Fruit fly (Drosophila melanogaster) whole organism, embryonic: ENCODE measurements around the gene CG7065.

Experiments used
- Awh ChIP-seq: fragments of 200-800 bp; sonication (Bioruptor generic); IDR thresholded peaks from 2 replicates; pipeline ENCODE4, ENCODE4 v1.3.6; 2022; ENCODE audit warnings: missing biosample characterization, missing genetic modification characterization
- CG10274 ChIP-seq: fragments of 200-800 bp; sonication (Bioruptor generic); optimal IDR thresholded peaks from 3 replicates; lab custom pipeline; 2017; ENCODE audit warnings: missing biosample characterization, mild to moderate bottlenecking, missing genetic modification characterization
- CG10321 ChIP-seq: fragments of 200-800 bp; sonication (Bioruptor generic); IDR thresholded peaks from 2 replicates; pipeline ENCODE4 v1.3.6; 2022; ENCODE audit warnings: missing biosample characterization, missing genetic modification characterization
- CG10431 ChIP-seq: fragments of 200-800 bp; sonication (Bioruptor generic); optimal IDR thresholded peaks from 3 replicates; lab custom pipeline; 2018; ENCODE audit warnings: missing biosample characterization, mild to moderate bottlenecking, missing genetic modification characterization
- CG11085 ChIP-seq: fragments of 200-800 bp; sonication (Bioruptor generic); IDR thresholded peaks from 2 replicates; pipeline ENCODE4 v1.3.6; 2022; ENCODE audit warnings: missing biosample characterization, missing genetic modification characterization
- CG13775 ChIP-seq: fragments of 200-800 bp; sonication (Bioruptor generic); optimal IDR thresholded peaks from 3 replicates; lab custom pipeline; 2017; ENCODE audit warnings: missing biosample characterization, mild to moderate bottlenecking, missing genetic modification characterization
- CG14441 ChIP-seq: fragments of 200-800 bp; sonication (Bioruptor generic); IDR thresholded peaks from 2 replicates; pipeline ENCODE4 v1.3.6; 2022; ENCODE audit warnings: missing biosample characterization, missing genetic modification characterization
- CG15601 ChIP-seq: fragments of 200-800 bp; sonication (Bioruptor generic); optimal IDR thresholded peaks from 3 replicates; lab custom pipeline; 2019; ENCODE audit warnings: missing biosample characterization, mild to moderate bottlenecking, missing genetic modification characterization, moderate library complexity
- CG16779 ChIP-seq: fragments of 200-800 bp; sonication (Bioruptor generic); IDR thresholded peaks from 2 replicates; pipeline ENCODE4 v1.3.6; 2022; ENCODE audit warnings: missing biosample characterization, missing genetic modification characterization
- CG16813 ChIP-seq: fragments of 200-800 bp; sonication (Bioruptor generic); IDR thresholded peaks from 3 replicates; pipeline ENCODE4 v1.3.6; 2022; ENCODE audit warnings: missing biosample characterization, missing genetic modification characterization; ENCODE audit not compliant: partially characterized antibody
- CG16815 ChIP-seq: fragments of 200-800 bp; sonication (Bioruptor generic); optimal IDR thresholded peaks from 3 replicates; lab custom pipeline; 2017; ENCODE audit warnings: missing biosample characterization, mild to moderate bottlenecking, missing genetic modification characterization
- CG17802 ChIP-seq: fragments of 200-800 bp; sonication (Bioruptor generic); optimal IDR thresholded peaks from 2 replicates; lab custom pipeline; 2018; ENCODE audit warnings: missing biosample characterization, mild to moderate bottlenecking, missing genetic modification characterization, moderate library complexity
- CG1792 ChIP-seq: fragments of 200-800 bp; sonication (Bioruptor generic); optimal IDR thresholded peaks from 2 replicates; lab custom pipeline; 2016; ENCODE audit warnings: missing biosample characterization, missing genetic modification characterization
- CG18619 ChIP-seq: fragments of 200-800 bp; sonication (Bioruptor generic); optimal IDR thresholded peaks from 3 replicates; lab custom pipeline; 2017; ENCODE audit warnings: missing biosample characterization, mild to moderate bottlenecking, missing genetic modification characterization
- CG2875 ChIP-seq: fragments of 200-800 bp; sonication (Bioruptor generic); optimal IDR thresholded peaks from 2 replicates; lab custom pipeline; 2017; ENCODE audit warnings: missing biosample characterization, mild to moderate bottlenecking, missing genetic modification characterization, missing genetic modification reagents
- CG3163 ChIP-seq: fragments of 200-800 bp; sonication (Bioruptor generic); optimal IDR thresholded peaks from 3 replicates; lab custom pipeline; 2016; ENCODE audit warnings: missing biosample characterization, missing genetic modification characterization
- CG3281 ChIP-seq: fragments of 200-800 bp; sonication (Bioruptor generic); optimal IDR thresholded peaks from 3 replicates; lab custom pipeline; 2017; ENCODE audit warnings: missing biosample characterization, mild to moderate bottlenecking, missing genetic modification characterization
- CG4404 ChIP-seq: fragments of 200-800 bp; sonication (Bioruptor generic); IDR thresholded peaks from 2 replicates; pipeline ENCODE4 v1.3.6; 2022; ENCODE audit warnings: missing biosample characterization, missing genetic modification characterization
- CG6272 ChIP-seq: fragments of 200-800 bp; sonication (Bioruptor generic); IDR thresholded peaks from 2 replicates; pipeline ENCODE4 v1.3.6; 2022; ENCODE audit warnings: missing biosample characterization, missing genetic modification characterization
- CG6654 ChIP-seq: fragments of 200-800 bp; sonication (Bioruptor generic); optimal IDR thresholded peaks from 2 replicates; lab custom pipeline; 2017; ENCODE audit warnings: missing biosample characterization, mild to moderate bottlenecking, missing genetic modification characterization
- CG6765 ChIP-seq: fragments of 200-800 bp; sonication (Bioruptor generic); optimal IDR thresholded peaks from 3 replicates; lab custom pipeline; 2017; ENCODE audit warnings: missing biosample characterization, mild to moderate bottlenecking, missing genetic modification characterization
- CG7963 ChIP-seq: fragments of 200-800 bp; sonication (Bioruptor generic); IDR thresholded peaks from 3 replicates; pipeline ENCODE4 v1.3.6; 2022; ENCODE audit warnings: missing biosample characterization, missing genetic modification characterization; ENCODE audit not compliant: partially characterized antibody
- Doc3 ChIP-seq: fragments of 200-800 bp; sonication (Bioruptor generic); IDR thresholded peaks from 3 replicates; pipeline ENCODE4 v1.3.6; 2022; ENCODE audit warnings: missing biosample characterization, missing genetic modification characterization; ENCODE audit not compliant: partially characterized antibody
- Gug ChIP-seq: fragments of 200-800 bp; sonication (Bioruptor generic); IDR thresholded peaks from 4 replicates; pipeline ENCODE4 v1.3.6; 2022; ENCODE audit warnings: missing biosample characterization, missing genetic modification characterization
- HHEX ChIP-seq: fragments of 200-800 bp; sonication (Bioruptor generic); optimal IDR thresholded peaks from 3 replicates; lab custom pipeline; 2017; ENCODE audit warnings: missing biosample characterization, mild to moderate bottlenecking, missing genetic modification characterization, missing genetic modification reagents
- Meics ChIP-seq: fragments of 200-800 bp; sonication (Bioruptor generic); optimal IDR thresholded peaks from 2 replicates; lab custom pipeline; 2017; ENCODE audit warnings: missing biosample characterization, mild to moderate bottlenecking, missing genetic modification characterization
- NfI ChIP-seq: fragments of 200-800 bp; sonication (Bioruptor generic); optimal IDR thresholded peaks from 3 replicates; lab custom pipeline; 2018; ENCODE audit warnings: missing biosample characterization, mild to moderate bottlenecking, missing genetic modification characterization, moderate library complexity
- PHDP ChIP-seq: fragments of 200-800 bp; sonication (Bioruptor generic); optimal IDR thresholded peaks from 3 replicates; lab custom pipeline; 2018; ENCODE audit warnings: missing biosample characterization, mild to moderate bottlenecking, missing genetic modification characterization, moderate library complexity
- Pdp1 ChIP-seq, 2 experiments: fragments of 200-800 bp; sonication (Bioruptor generic); optimal IDR thresholded peaks; 3 replicates each; lab custom pipeline; 2016; ENCODE audit warnings: missing biosample characterization in 2 of 2, missing genetic modification characterization in 2 of 2, mild to moderate bottlenecking in 1 of 2, moderate library complexity in 1 of 2
- Sin3A ChIP-seq: fragments of >200 bp; optimal IDR thresholded peaks from 2 replicates; lab custom pipeline; 2018
- Stat92E ChIP-seq, 3 experiments: fragments of >200 bp in 2 of 3; fragments of 200-800 bp in 1 of 3; sonication (Bioruptor generic) in 1 of 3; optimal IDR thresholded peaks; 2 replicates each; lab custom pipeline; 2017 to 2019; ENCODE audit warnings: missing biosample characterization in 3 of 3, missing genetic modification characterization in 3 of 3, mild to moderate bottlenecking in 1 of 3, moderate library complexity in 1 of 3
- Taf1 ChIP-seq: fragments of 200-800 bp; sonication (Bioruptor generic); IDR thresholded peaks from 2 replicates; pipeline ENCODE4 v1.3.6; 2022; ENCODE audit warnings: missing biosample characterization, missing genetic modification characterization
- al ChIP-seq: fragments of 200-800 bp; sonication (Bioruptor generic); IDR thresholded peaks from 2 replicates; pipeline ENCODE4 v1.3.6; 2022; ENCODE audit warnings: missing biosample characterization, missing genetic modification characterization
- ash1 ChIP-seq: fragments of 200-800 bp; sonication (Bioruptor generic); optimal IDR thresholded peaks from 2 replicates; lab custom pipeline; 2018; ENCODE audit warnings: missing biosample characterization, mild to moderate bottlenecking, missing genetic modification characterization
- chinmo ChIP-seq: fragments of 200-800 bp; sonication (Bioruptor generic); IDR thresholded peaks from 4 replicates; pipeline ENCODE4 v1.3.6; 2022; ENCODE audit warnings: missing biosample characterization, missing genetic modification characterization; ENCODE audit not compliant: partially characterized antibody
- cwo ChIP-seq: fragments of 200-800 bp; sonication (Bioruptor generic); optimal IDR thresholded peaks from 3 replicates; lab custom pipeline; 2017; ENCODE audit warnings: missing biosample characterization, missing genetic modification characterization, mild to moderate bottlenecking, moderate library complexity, missing genetic modification reagents
- dati ChIP-seq: fragments of 200-800 bp; sonication (Bioruptor generic); IDR thresholded peaks from 2 replicates; pipeline ENCODE4 v1.3.6; 2022; ENCODE audit warnings: missing biosample characterization, missing genetic modification characterization
- dm ChIP-seq: fragments of 200-800 bp; sonication (Bioruptor generic); optimal IDR thresholded peaks from 3 replicates; lab custom pipeline; 2016; ENCODE audit warnings: missing biosample characterization, missing genetic modification characterization
- gt ChIP-seq: fragments of 200-800 bp; sonication (Bioruptor generic); IDR thresholded peaks from 2 replicates; pipeline ENCODE4 v1.3.6; 2022; ENCODE audit warnings: missing biosample characterization, missing genetic modification characterization
- jigr1 ChIP-seq: fragments of 200-800 bp; sonication (Bioruptor generic); IDR thresholded peaks from 3 replicates; pipeline ENCODE4 v1.3.6; 2022; ENCODE audit warnings: missing biosample characterization, missing genetic modification characterization
- jing ChIP-seq: fragments of 200-800 bp; sonication (Bioruptor generic); optimal IDR thresholded peaks from 2 replicates; lab custom pipeline; 2018; ENCODE audit warnings: missing biosample characterization, mild to moderate bottlenecking, missing genetic modification characterization
- klu ChIP-seq: fragments of 200-800 bp; sonication (Bioruptor generic); IDR thresholded peaks from 2 replicates; pipeline ENCODE4 v1.3.6; 2022; ENCODE audit warnings: missing biosample characterization, missing genetic modification characterization
- nerfin-1 ChIP-seq: fragments of 200-800 bp; sonication (Bioruptor generic); optimal IDR thresholded peaks from 3 replicates; lab custom pipeline; 2019; ENCODE audit warnings: missing biosample characterization, mild to moderate bottlenecking, missing genetic modification characterization, moderate library complexity
- run ChIP-seq: fragments of 200-800 bp; sonication (Bioruptor generic); optimal IDR thresholded peaks from 3 replicates; lab custom pipeline; 2018; ENCODE audit warnings: missing biosample characterization, mild to moderate bottlenecking, missing genetic modification characterization
- shn ChIP-seq: fragments of 200-800 bp; sonication (Bioruptor generic); optimal IDR thresholded peaks from 3 replicates; lab custom pipeline; 2016; ENCODE audit warnings: missing biosample characterization, missing genetic modification characterization
- stwl ChIP-seq: fragments of 200-800 bp; sonication (Bioruptor generic); optimal IDR thresholded peaks from 3 replicates; lab custom pipeline; 2018; ENCODE audit warnings: missing biosample characterization, mild to moderate bottlenecking, missing genetic modification characterization, moderate library complexity
- toy ChIP-seq: fragments of 200-800 bp; sonication (Bioruptor generic); IDR thresholded peaks from 2 replicates; pipeline ENCODE4 v1.3.6; 2022; ENCODE audit warnings: missing biosample characterization, missing genetic modification characterization
- tup ChIP-seq: fragments of 200-800 bp; sonication (Bioruptor generic); optimal IDR thresholded peaks from 2 replicates; lab custom pipeline; 2016; ENCODE audit warnings: missing biosample characterization, mild to moderate bottlenecking, missing genetic modification characterization, moderate library complexity
- vfl ChIP-seq: fragments of 200-800 bp; sonication (Bioruptor generic); optimal IDR thresholded peaks from 2 replicates; lab custom pipeline; 2016; ENCODE audit warnings: missing biosample characterization, missing genetic modification characterization
- wek ChIP-seq: fragments of 200-800 bp; sonication (Bioruptor generic); optimal IDR thresholded peaks from 3 replicates; lab custom pipeline; 2018; ENCODE audit warnings: missing biosample characterization, mild to moderate bottlenecking, missing genetic modification characterization, moderate library complexity

Gene CG7065

dm6 chrX:9119671-9120364 lies 22.5 kb upstream of the CG7065 start (continued):
- TF ChIP-seq CG17802 (no peak), Stat92E (GFP tag; optimal IDR thresholded peaks at IDR 0.05; lab: Kevin White, UChicago) (no peak), chinmo (GFP tag; lab: Robert Waterston, UW) (no peak), CG15601 (tag; lab: Kevin White, UChicago) (no peak), CG16813 (GFP tag; lab: Robert Waterston, UW) (no peak), tup (GFP tag; lab: Kevin White, UChicago) (no peak), jigr1 (no peak), cwo (peak; percentile 0), CG10431 (GFP tag; lab: Kevin White, UChicago) (no peak), Meics (GFP tag; lab: Kevin White, UChicago) (peak; percentile 12), CG14441 (GFP tag; lab: Robert Waterston, UW) (no peak), klu (GFP tag; lab: Robert Waterston, UW) (no peak), CG6272 (no peak), dm (GFP tag; lab: Kevin White, UChicago) (no peak), dati (GFP tag; lab: Robert Waterston, UW) (no peak), vfl (GFP tag; lab: Kevin White, UChicago) (no peak), CG7963 (GFP tag; lab: Robert Waterston, UW) (no peak), Taf1 (GFP tag; lab: Robert Waterston, UW) (no peak), Awh (GFP tag; lab: Robert Waterston, UW) (no peak), HHEX (GFP tag; lab: Kevin White, UChicago) (peak; percentile 6), CG11085 (GFP tag; lab: Robert Waterston, UW) (no peak), PHDP (tag; lab: Kevin White, UChicago) (peak; percentile 6), CG10274 (GFP tag; lab: Kevin White, UChicago) (no peak), CG6765 (GFP tag; lab: Kevin White, UChicago) (no peak), jing (GFP tag; lab: Kevin White, UChicago) (no peak), toy (no peak), CG3163 (GFP tag; lab: Kevin White, UChicago) (no peak), Gug (GFP tag; lab: Robert Waterston, UW) (no peak), wek (no peak), Pdp1 (GFP tag; optimal IDR thresholded peaks at IDR 0.05; lab: Kevin White, UChicago) (no peak), run (tag; lab: Kevin White, UChicago) (no peak), CG4404 (GFP tag; lab: Robert Waterston, UW) (no peak), CG16815 (peak; percentile 14), CG3281 (GFP tag; lab: Kevin White, UChicago) (peak; percentile 33), stwl (no peak), NfI (no peak), shn (no peak), CG18619 (peak; percentile 5), CG13775 (GFP tag; lab: Kevin White, UChicago) (no peak), CG10321 (no peak), CG2875 (GFP tag; lab: Kevin White, UChicago) (peak; percentile 4), CG1792 (GFP tag; lab: Kevin White, UChicago) (no peak), gt (GFP tag; lab: Robert Waterston, UW) (no peak), CG16779 (GFP tag; lab: Robert Waterston, UW) (no peak), Sin3A (lab: Kevin White, UChicago) (no peak), ash1 (GFP tag; lab: Kevin White, UChicago) (no peak), nerfin-1 (peak; percentile 15), al (no peak), CG6654 (no peak), Doc3 (GFP tag; lab: Robert Waterston, UW) (no peak)
